Worm (Caenorhabditis elegans): ENCODE results near the gene srbc-83.

The srbc-83 gene

ce11 chrV:16297070-16297469 is at the start of gene srbc-83:
Gene srbc-83 (plus strand): TSS chrV:16297370.
- no peak for TF ChIP-seq dao-5 (tag; optimal IDR thresholded peaks at IDR 0.05)
- TF ChIP-seq W03F9.2 (tag; optimal IDR thresholded peaks at IDR 0.05) = no peak
- no peak for TF ChIP-seq him-1 (tag; optimal IDR thresholded peaks at IDR 0.05)

ce11 chrV:16249105-16249504 is 48.1 kb upstream of the srbc-83 start:
- TF ChIP-seq dao-5 (tag; optimal IDR thresholded peaks at IDR 0.05) = no peak

- TF ChIP-seq dao-5 (tag; optimal IDR thresholded peaks at IDR 0.05) (no peak), him-1 (tag; optimal IDR thresholded peaks at IDR 0.05) (no peak), W03F9.2 (tag; optimal IDR thresholded peaks at IDR 0.05) (no peak)
Measured at ce11 chrV:16253687-16254086, 43.5 kb upstream of the srbc-83 start, which contains the start of gene gcy-20. Gene gcy-20 (minus strand): TSS chrV:16253787.

ce11 chrV:16256395-16256794 is 40.8 kb upstream of the srbc-83 start, which contains the start of gene bgnt-1.3:
Gene bgnt-1.3 (minus strand): TSS chrV:16256495.
- TF ChIP-seq W03F9.2 (tag; optimal IDR thresholded peaks at IDR 0.05) (no peak), dao-5 (tag; optimal IDR thresholded peaks at IDR 0.05) (no peak), him-1 (tag; optimal IDR thresholded peaks at IDR 0.05) (no peak)

- TF ChIP-seq W03F9.2 (tag; optimal IDR thresholded peaks at IDR 0.05) = no peak
Measured at ce11 chrV:16258142-16258541, 39.0 kb upstream of the srbc-83 start, which contains the start of gene nhr-218. Gene nhr-218 (plus strand): TSS chrV:16258442.

- TF ChIP-seq W03F9.2 (tag; optimal IDR thresholded peaks at IDR 0.05) (no peak), him-1 (tag; optimal IDR thresholded peaks at IDR 0.05) (no peak), dao-5 (tag; optimal IDR thresholded peaks at IDR 0.05) (no peak)
Measured at ce11 chrV:16259684-16260083, 37.5 kb upstream of the srbc-83 start, which contains the start of gene nhr-127. Gene nhr-127 (plus strand): TSS chrV:16259984.

- TF ChIP-seq dao-5 (tag; optimal IDR thresholded peaks at IDR 0.05) (no peak), W03F9.2 (tag; optimal IDR thresholded peaks at IDR 0.05) (no peak), him-1 (tag; optimal IDR thresholded peaks at IDR 0.05) (no peak)
Measured at ce11 chrV:16266514-16266913, 30.7 kb upstream of the srbc-83 start, which contains the start of gene T13F3.4. Gene T13F3.4 (minus strand): TSS chrV:16266614.

- TF ChIP-seq dao-5 (tag; optimal IDR thresholded peaks at IDR 0.05) (no peak), him-1 (tag; optimal IDR thresholded peaks at IDR 0.05) (no peak), W03F9.2 (tag; optimal IDR thresholded peaks at IDR 0.05) (no peak)
Measured at ce11 chrV:16269556-16269955, 27.6 kb upstream of the srbc-83 start, which contains the start of the genes fbxa-2 and T13F3.8. Gene fbxa-2 (minus strand): TSS chrV:16269656. Gene T13F3.8 (plus strand): TSS chrV:16269800.

- TF ChIP-seq W03F9.2 (tag; optimal IDR thresholded peaks at IDR 0.05) (no peak), dao-5 (tag; optimal IDR thresholded peaks at IDR 0.05) (no peak), him-1 (tag; optimal IDR thresholded peaks at IDR 0.05) (no peak)
Measured at ce11 chrV:16271121-16271520, 26.0 kb upstream of the srbc-83 start, which contains the start of gene T13F3.6. Gene T13F3.6 (minus strand): TSS chrV:16271221.

ce11 chrV:16275347-16275746 is 21.8 kb upstream of the srbc-83 start, which contains the start of gene pacl-1:
Gene pacl-1 (minus strand): TSS chrV:16275447.
- TF ChIP-seq dao-5 (tag; optimal IDR thresholded peaks at IDR 0.05) (no peak), W03F9.2 (tag; optimal IDR thresholded peaks at IDR 0.05) (no peak), him-1 (tag; optimal IDR thresholded peaks at IDR 0.05) (no peak)

ce11 chrV:16277918-16278317 is 19.3 kb upstream of the srbc-83 start, which contains the start of gene cyp-37B1:
Gene cyp-37B1 (plus strand): TSS chrV:16278116.
- TF ChIP-seq dao-5 (tag; optimal IDR thresholded peaks at IDR 0.05) (no peak), him-1 (tag; optimal IDR thresholded peaks at IDR 0.05) (no peak), W03F9.2 (tag; optimal IDR thresholded peaks at IDR 0.05) (no peak)

ce11 chrV:16282147-16282546 is 15.0 kb upstream of the srbc-83 start, which contains the start of gene F28G4.2:
Gene F28G4.2 (minus strand): TSS chrV:16282321.
- TF ChIP-seq W03F9.2 (tag; optimal IDR thresholded peaks at IDR 0.05) (no peak), him-1 (tag; optimal IDR thresholded peaks at IDR 0.05) (no peak), dao-5 (tag; optimal IDR thresholded peaks at IDR 0.05) (no peak)

- TF ChIP-seq him-1 (tag; optimal IDR thresholded peaks at IDR 0.05) = no peak
- TF ChIP-seq W03F9.2 (tag; optimal IDR thresholded peaks at IDR 0.05) = no peak
- TF ChIP-seq dao-5 (tag; optimal IDR thresholded peaks at IDR 0.05) = no peak
Measured at ce11 chrV:16285794-16286193, 11.4 kb upstream of the srbc-83 start, which contains the start of gene F28G4.4. Gene F28G4.4 (minus strand): TSS chrV:16285894.

ce11 chrV:16287619-16288018 is 9.6 kb upstream of the srbc-83 start, which contains the start of gene F28G4.3:
Gene F28G4.3 (minus strand): TSS chrV:16287719.
- TF ChIP-seq dao-5 (tag; optimal IDR thresholded peaks at IDR 0.05) (no peak), him-1 (tag; optimal IDR thresholded peaks at IDR 0.05) (no peak), W03F9.2 (tag; optimal IDR thresholded peaks at IDR 0.05) (no peak)

- TF ChIP-seq dao-5 (tag; optimal IDR thresholded peaks at IDR 0.05) (no peak), W03F9.2 (tag; optimal IDR thresholded peaks at IDR 0.05) (no peak), him-1 (tag; optimal IDR thresholded peaks at IDR 0.05) (no peak)
Measured at ce11 chrV:16292409-16292808, 4.8 kb upstream of the srbc-83 start, which contains the start of gene oac-5. Gene oac-5 (plus strand): TSS chrV:16292709.

Measured in whole organism, L4/young adult.